Worm (Caenorhabditis elegans) whole organism, L3 larva: Measurements from ENCODE around the gene C50E3.13.
A peak's percentile ranks its signal among the peaks of the same experiment; 100 is the strongest.

ENCODE experiments used
- R02D3.7 ChIP-seq: fragments of 150-350 bp; optimal IDR thresholded peaks from 2 replicates; lab custom pipeline; 2014; ENCODE audit warnings: missing biosample characterization, missing genetic modification characterization
- ZK546.5 ChIP-seq: sonication (generic microtip); optimal IDR thresholded peaks from 2 replicates; lab custom pipeline; 2017; ENCODE audit warnings: missing biosample characterization, missing genetic modification characterization
- aly-2 ChIP-seq: fragments of 150-350 bp; optimal IDR thresholded peaks from 2 replicates; lab custom pipeline; 2014; ENCODE audit warnings: missing biosample characterization, missing genetic modification characterization
- ama-1 ChIP-seq: fragments of 150-350 bp; optimal IDR thresholded peaks from 2 replicates; lab custom pipeline; 2018
- ceh-16 ChIP-seq: sonication (generic microtip); optimal IDR thresholded peaks from 2 replicates; lab custom pipeline; 2017; ENCODE audit warnings: missing biosample characterization, missing genetic modification characterization
- ceh-28 ChIP-seq: fragments of 150-350 bp; optimal IDR thresholded peaks from 2 replicates; lab custom pipeline; 2014; ENCODE audit warnings: missing biosample characterization, missing genetic modification reagents, missing genetic modification characterization
- ceh-82 ChIP-seq: fragments of 150-350 bp; optimal IDR thresholded peaks from 2 replicates; lab custom pipeline; 2014; ENCODE audit warnings: missing biosample characterization, missing genetic modification characterization
- ceh-9 ChIP-seq: sonication (generic microtip); optimal IDR thresholded peaks from 2 replicates; lab custom pipeline; 2018; ENCODE audit warnings: missing biosample characterization, missing genetic modification characterization
- daf-12 ChIP-seq: fragments of 150-350 bp; optimal IDR thresholded peaks from 2 replicates; lab custom pipeline; 2014; ENCODE audit warnings: missing biosample characterization, missing genetic modification reagents, missing genetic modification characterization
- egl-27 ChIP-seq: sonication (generic microtip); optimal IDR thresholded peaks from 4 replicates; lab custom pipeline; 2017; ENCODE audit warnings: missing biosample characterization, missing genetic modification reagents, missing genetic modification characterization
- egl-5 ChIP-seq: fragments of 150-350 bp; optimal IDR thresholded peaks from 2 replicates; lab custom pipeline; 2017; ENCODE audit warnings: missing biosample characterization, missing genetic modification reagents, missing genetic modification characterization, inconsistent platforms
- elt-1 ChIP-seq: fragments of 150-350 bp; optimal IDR thresholded peaks from 2 replicates; lab custom pipeline; 2014; ENCODE audit warnings: missing biosample characterization, missing genetic modification characterization
- elt-2 ChIP-seq: sonication (generic microtip); optimal IDR thresholded peaks from 2 replicates; lab custom pipeline; 2016; ENCODE audit warnings: missing genetic modification reagents, mild to moderate bottlenecking, missing genetic modification characterization, missing compliant biosample characterization
- eor-1 ChIP-seq, 2 experiments: fragments of 150-350 bp; optimal IDR thresholded peaks; 2 replicates each; lab custom pipeline; 2014 to 2018; ENCODE audit warnings: missing biosample characterization in 2 of 2, missing genetic modification characterization in 2 of 2
- fkh-10 ChIP-seq: sonication (generic microtip); optimal IDR thresholded peaks from 2 replicates; lab custom pipeline; 2017; ENCODE audit warnings: missing biosample characterization, missing genetic modification reagents, missing genetic modification characterization
- fkh-2 ChIP-seq: fragments of 150-350 bp; optimal IDR thresholded peaks from 2 replicates; lab custom pipeline; 2014; ENCODE audit warnings: missing biosample characterization, missing genetic modification reagents, missing genetic modification characterization
- fos-1 ChIP-seq: fragments of 150-350 bp; optimal IDR thresholded peaks from 2 replicates; lab custom pipeline; 2014; ENCODE audit warnings: missing biosample characterization, missing genetic modification characterization
- hmg-11 ChIP-seq: sonication (generic microtip); optimal IDR thresholded peaks from 2 replicates; lab custom pipeline; 2016; ENCODE audit warnings: missing genetic modification characterization, missing compliant biosample characterization
- jun-1 ChIP-seq: fragments of 150-350 bp; optimal IDR thresholded peaks from 2 replicates; lab custom pipeline; 2014; ENCODE audit warnings: missing biosample characterization, missing genetic modification reagents, missing genetic modification characterization
- lin-15B ChIP-seq: fragments of 150-350 bp; optimal IDR thresholded peaks from 2 replicates; lab custom pipeline; 2014; ENCODE audit warnings: missing biosample characterization, missing genetic modification characterization
- lin-39 ChIP-seq: fragments of 150-350 bp; optimal IDR thresholded peaks from 2 replicates; lab custom pipeline; 2018; ENCODE audit warnings: missing biosample characterization, missing genetic modification reagents, missing genetic modification characterization
- lsy-12 ChIP-seq: sonication (generic microtip); optimal IDR thresholded peaks from 2 replicates; lab custom pipeline; 2016; ENCODE audit warnings: mild to moderate bottlenecking, missing genetic modification characterization, missing compliant biosample characterization
- mdl-1 ChIP-seq: fragments of 150-350 bp; optimal IDR thresholded peaks from 2 replicates; lab custom pipeline; 2014; ENCODE audit warnings: missing biosample characterization, missing genetic modification characterization
- mml-1 ChIP-seq: fragments of 150-350 bp; sonication (generic microtip); optimal IDR thresholded peaks from 3 replicates; lab custom pipeline; 2014; ENCODE audit warnings: missing biosample characterization, missing genetic modification characterization
- nfya-1 ChIP-seq: sonication (generic microtip); optimal IDR thresholded peaks from 2 replicates; lab custom pipeline; 2017; ENCODE audit warnings: missing genetic modification characterization, mild to moderate bottlenecking, missing compliant biosample characterization, antibody characterized with exemption, moderate library complexity; ENCODE audit not compliant: insufficient read depth
- nhr-11 ChIP-seq: fragments of 150-350 bp; optimal IDR thresholded peaks from 2 replicates; lab custom pipeline; 2014; ENCODE audit warnings: missing biosample characterization, missing genetic modification characterization
- nhr-12 ChIP-seq: fragments of 150-350 bp; optimal IDR thresholded peaks from 2 replicates; lab custom pipeline; 2014; ENCODE audit warnings: missing biosample characterization, missing genetic modification characterization
- nhr-23 ChIP-seq: fragments of 150-350 bp; optimal IDR thresholded peaks from 2 replicates; lab custom pipeline; 2014; ENCODE audit warnings: missing biosample characterization, missing genetic modification reagents, missing genetic modification characterization
- nhr-237 ChIP-seq: fragments of 150-350 bp; optimal IDR thresholded peaks from 2 replicates; lab custom pipeline; 2014; ENCODE audit warnings: missing biosample characterization, missing genetic modification characterization
- nhr-25 ChIP-seq: sonication (generic microtip); optimal IDR thresholded peaks from 2 replicates; lab custom pipeline; 2017; ENCODE audit warnings: missing biosample characterization, missing genetic modification characterization
- nhr-43 ChIP-seq: sonication (generic microtip); optimal IDR thresholded peaks from 2 replicates; lab custom pipeline; 2016; ENCODE audit warnings: mild to moderate bottlenecking, missing genetic modification characterization, missing compliant biosample characterization; ENCODE audit not compliant: poor library complexity, severe bottlenecking
- nhr-67 ChIP-seq: fragments of 150-350 bp; optimal IDR thresholded peaks from 2 replicates; lab custom pipeline; 2014; ENCODE audit warnings: missing biosample characterization, missing genetic modification characterization
- nhr-77 ChIP-seq: fragments of 150-350 bp; optimal IDR thresholded peaks from 2 replicates; lab custom pipeline; 2014; ENCODE audit warnings: missing biosample characterization, missing genetic modification characterization
- pha-4 ChIP-seq: fragments of 150-350 bp; optimal IDR thresholded peaks from 2 replicates; lab custom pipeline; 2014; ENCODE audit warnings: missing biosample characterization, missing genetic modification reagents, missing genetic modification characterization
- pqm-1 ChIP-seq: fragments of 150-350 bp; optimal IDR thresholded peaks from 2 replicates; lab custom pipeline; 2017; ENCODE audit warnings: missing biosample characterization, missing genetic modification characterization, inconsistent platforms
- sea-2 ChIP-seq: fragments of 150-350 bp; sonication (generic microtip); optimal IDR thresholded peaks from 4 replicates; lab custom pipeline; 2014; ENCODE audit warnings: missing biosample characterization, missing genetic modification reagents, missing genetic modification characterization
- skn-1 ChIP-seq: fragments of 150-350 bp; optimal IDR thresholded peaks from 2 replicates; lab custom pipeline; 2014; ENCODE audit warnings: missing biosample characterization, missing genetic modification characterization
- snpc-4 ChIP-seq: fragments of 150-350 bp; optimal IDR thresholded peaks from 2 replicates; lab custom pipeline; 2014; ENCODE audit warnings: missing biosample characterization, missing genetic modification characterization
- tbx-2 ChIP-seq: sonication (generic microtip); optimal IDR thresholded peaks from 2 replicates; lab custom pipeline; 2016; ENCODE audit warnings: mild to moderate bottlenecking, missing genetic modification characterization, missing compliant biosample characterization
- unc-39 ChIP-seq: sonication (generic microtip); optimal IDR thresholded peaks from 4 replicates; lab custom pipeline; 2017; ENCODE audit warnings: missing biosample characterization, missing genetic modification characterization
- zag-1 ChIP-seq: fragments of 150-350 bp; optimal IDR thresholded peaks from 2 replicates; lab custom pipeline; 2014; ENCODE audit warnings: missing biosample characterization, missing genetic modification characterization
- ztf-11 ChIP-seq: fragments of 150-350 bp; optimal IDR thresholded peaks from 2 replicates; lab custom pipeline; 2014; ENCODE audit warnings: missing biosample characterization, missing genetic modification characterization

The C50E3.13 gene

DNA sequence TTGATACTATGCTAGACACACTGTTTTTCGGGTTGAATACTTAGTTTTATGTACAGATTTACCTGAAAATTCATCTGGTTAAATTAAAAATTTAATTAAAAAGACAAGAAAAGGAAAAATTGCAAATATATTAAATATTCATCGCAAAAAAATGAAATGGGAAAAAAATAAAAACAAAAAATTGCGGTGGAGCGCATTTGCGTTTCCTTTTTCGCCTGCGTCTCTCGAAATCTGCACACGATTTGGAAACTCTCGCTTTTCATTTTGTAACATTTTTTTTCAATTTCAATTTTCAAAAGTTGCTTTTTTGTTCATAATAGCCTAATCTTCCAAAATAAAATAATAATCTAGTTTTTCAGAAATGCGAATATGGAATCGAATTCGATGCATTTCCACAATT is 36.4 kb downstream of the C50E3.13 start, which contains the start of the genes F19F10.11 and C50E3.5 (continued):
- TF ChIP-seq ceh-82 (tag; lab: Kevin White, UChicago) (no peak), ama-1 (lab: Kevin White, UChicago) (no peak), mdl-1 (tag; lab: Kevin White, UChicago) (no peak), aly-2 (tag; lab: Kevin White, UChicago) (no peak), nhr-12 (tag; lab: Kevin White, UChicago) (no peak), elt-2 (tag; lab: Kevin White, UChicago) (peak; percentile 7), R02D3.7 (tag; lab: Kevin White, UChicago) (no peak), ceh-16 (tag; lab: Kevin White, UChicago) (no peak), nfya-1 (tag; lab: Kevin White, UChicago) (peak; percentile 70), nhr-77 (tag; lab: Kevin White, UChicago) (no peak), mml-1 (no peak), zag-1 (tag; lab: Kevin White, UChicago) (no peak), unc-39 (tag; lab: Kevin White, UChicago) (no peak), pha-4 (tag; lab: Kevin White, UChicago) (peak; percentile 79), ceh-28 (tag; lab: Kevin White, UChicago) (no peak), fkh-10 (no peak), ZK546.5 (tag; lab: Kevin White, UChicago) (no peak)

DNA sequence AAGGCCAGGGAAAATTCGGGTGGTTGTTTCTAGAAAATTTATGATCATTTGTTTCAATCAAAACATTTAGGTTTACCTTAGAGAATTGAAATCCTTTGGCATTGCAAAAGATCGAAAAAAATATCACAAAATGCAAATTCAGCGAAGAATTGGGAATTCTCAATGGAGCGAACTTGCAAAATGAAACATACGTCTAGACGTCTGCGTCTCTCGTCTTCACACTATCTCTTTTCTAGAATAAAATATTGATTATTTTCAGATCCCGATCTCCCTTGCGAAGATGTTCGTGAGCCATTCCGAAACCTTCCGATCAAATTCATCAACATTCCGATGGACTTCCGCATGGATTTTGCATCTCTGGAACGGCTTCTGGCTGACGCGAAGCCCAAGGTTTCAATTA is 43.7 kb downstream of the C50E3.13 start, which contains the start of gene ets-6:
ets-6 (minus strand) TSS at position 169 of the 400 bp plus-strand sequence.
- no peak for TF ChIP-seq ceh-82 (tag; lab: Kevin White, UChicago)
- TF ChIP-seq mdl-1 (tag; lab: Kevin White, UChicago) = no peak
- TF ChIP-seq nhr-23 (tag; lab: Kevin White, UChicago) = peak; percentile 61
- no peak for TF ChIP-seq ama-1 (lab: Kevin White, UChicago)
- no peak for TF ChIP-seq zag-1 (tag; lab: Kevin White, UChicago)
- no peak for TF ChIP-seq fkh-2 (tag; lab: Kevin White, UChicago)
- TF ChIP-seq ztf-11 (tag; lab: Kevin White, UChicago) = no peak
- no peak for TF ChIP-seq lin-39
- TF ChIP-seq lsy-12 = no peak
- TF ChIP-seq ceh-9 = no peak
- no peak for TF ChIP-seq jun-1 (tag; lab: Kevin White, UChicago)
- no peak for TF ChIP-seq ZK546.5 (tag; lab: Kevin White, UChicago)
- TF ChIP-seq daf-12 (tag; lab: Kevin White, UChicago) = no peak
- TF ChIP-seq nhr-43 (tag; lab: Kevin White, UChicago) = no peak
- TF ChIP-seq fos-1 = no peak
- no peak for TF ChIP-seq nhr-237 (tag; lab: Kevin White, UChicago)
- no peak for TF ChIP-seq skn-1 (tag; lab: Kevin White, UChicago)
- TF ChIP-seq elt-2 (tag; lab: Kevin White, UChicago) = no peak
- no peak for TF ChIP-seq egl-27 (tag; lab: Kevin White, UChicago)
- TF ChIP-seq nhr-12 (tag; lab: Kevin White, UChicago) = no peak
- TF ChIP-seq hmg-11 (tag; lab: Kevin White, UChicago) = peak; percentile 46
- no peak for TF ChIP-seq elt-1
- TF ChIP-seq nhr-25 (tag; lab: Kevin White, UChicago) = peak; percentile 32
- peak; percentile 73 for TF ChIP-seq lin-15B (tag; lab: Kevin White, UChicago)
- TF ChIP-seq egl-5 = peak; percentile 18
- no peak for TF ChIP-seq aly-2 (tag; lab: Kevin White, UChicago)
- no peak for TF ChIP-seq eor-1 (tag; optimal IDR thresholded peaks at IDR 0.05; lab: Kevin White, UChicago)
- peak; percentile 61 for TF ChIP-seq nfya-1 (tag; lab: Kevin White, UChicago)
- no peak for TF ChIP-seq unc-39 (tag; lab: Kevin White, UChicago)
- no peak for TF ChIP-seq nhr-11
- peak; percentile 45 for TF ChIP-seq snpc-4 (tag; lab: Kevin White, UChicago)
- peak; percentile 31 for TF ChIP-seq R02D3.7 (tag; lab: Kevin White, UChicago)
- peak; percentile 85 for TF ChIP-seq ceh-28 (tag; lab: Kevin White, UChicago)
- TF ChIP-seq pqm-1 = peak; percentile 23
- no peak for TF ChIP-seq tbx-2 (tag; lab: Kevin White, UChicago)
- TF ChIP-seq nhr-67 (tag; lab: Kevin White, UChicago) = no peak
- no peak for TF ChIP-seq sea-2 (GFP tag; lab: Kevin White, UChicago)
- peak; percentile 69 for TF ChIP-seq pha-4 (tag; lab: Kevin White, UChicago)
